Fruit fly (Drosophila melanogaster): ENCODE data around the gene stops.

DNA sequence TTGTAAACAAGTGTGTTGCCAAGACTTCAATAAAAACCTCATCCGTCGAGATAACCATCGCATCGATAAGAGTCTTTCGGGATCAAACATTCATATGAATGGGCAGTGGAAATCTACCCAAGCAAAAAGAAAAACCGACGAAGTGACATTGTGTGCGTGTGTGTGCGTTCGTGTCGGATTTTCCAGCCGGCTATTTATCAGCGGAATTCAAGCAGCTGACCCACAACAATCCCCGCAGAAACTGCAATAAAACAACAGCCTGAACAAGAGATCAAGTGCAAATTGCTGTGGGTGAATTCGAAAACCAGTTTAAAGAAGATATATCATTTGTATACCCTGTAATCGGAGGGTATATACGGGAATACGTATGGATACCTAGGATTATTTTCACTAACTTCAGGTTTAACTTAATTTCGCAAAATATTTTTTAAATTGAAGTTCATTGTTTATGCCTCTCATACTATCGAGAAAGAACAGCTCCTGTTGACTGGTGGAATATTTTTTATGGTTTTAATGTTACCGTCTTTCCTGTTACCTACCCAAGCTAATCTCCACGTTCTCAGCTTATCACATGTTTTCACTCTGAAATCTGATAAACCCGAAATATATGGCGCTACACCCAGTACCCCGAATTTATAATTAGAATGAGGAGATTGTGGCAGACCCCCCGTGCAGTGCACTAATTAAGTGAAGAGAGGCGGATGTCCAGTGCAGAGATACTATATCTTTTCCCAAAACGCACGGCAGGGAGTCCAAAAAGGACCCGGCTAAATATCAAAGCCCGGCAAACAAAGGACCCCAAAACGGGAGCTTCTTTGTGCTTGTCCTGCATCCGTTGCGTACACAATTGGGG, 28.5 kb upstream of the stops start:
- TF ChIP-seq Dfd (GFP tag; optimal IDR thresholded peaks at IDR 0.05), result no peak
- no peak for TF ChIP-seq Hr83 (GFP tag; optimal IDR thresholded peaks at IDR 0.05; ENCODE audit: poor library complexity, severe bottlenecking)
- no peak for TF ChIP-seq pan (optimal IDR thresholded peaks at IDR 0.05)
- TF ChIP-seq Jra (GFP tag; optimal IDR thresholded peaks at IDR 0.05), result no peak
